Worm (Caenorhabditis elegans): ENCODE results near the gene F55H2.5.
A peak's percentile ranks its signal among the peaks of the same experiment; 100 is the strongest.

F55H2.5 gene

DNA sequence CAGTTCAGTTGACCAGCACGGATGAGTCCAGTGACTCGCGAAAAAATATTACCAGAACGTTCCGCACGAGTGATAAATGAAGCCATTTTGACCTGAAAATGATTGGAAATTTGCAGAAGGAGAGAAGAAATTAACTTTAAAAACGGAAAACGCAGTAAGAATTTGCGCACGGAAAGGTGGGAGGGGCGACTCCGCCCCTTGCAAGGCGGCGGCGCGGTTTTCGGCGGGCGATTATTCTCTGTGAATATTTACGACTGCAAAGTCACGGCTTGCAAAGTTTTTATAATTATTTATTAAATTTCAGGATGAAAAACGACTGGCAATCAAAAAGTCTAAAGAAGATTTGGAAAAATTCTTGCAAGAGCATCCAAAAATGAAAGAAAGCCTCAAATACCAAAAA lies 12.3 kb downstream of the F55H2.5 start, which contains the start of gene mrps-23:
Gene mrps-23, minus strand, starts transcription at position 92 of the 400 bp plus-strand sequence.
- TF ChIP-seq nhr-90 (tag; optimal IDR thresholded peaks at IDR 0.05; ENCODE audit: poor library complexity) (peak; percentile 22), sox-4 (tag; optimal IDR thresholded peaks at IDR 0.05) (no peak), skn-1 (tag; optimal IDR thresholded peaks at IDR 0.05) (no peak), rnt-1 (tag; optimal IDR thresholded peaks at IDR 0.05) (no peak), swsn-7 (tag; optimal IDR thresholded peaks at IDR 0.05) (no peak), elt-2 (tag; optimal IDR thresholded peaks at IDR 0.05) (no peak), ces-1 (GFP tag; optimal IDR thresholded peaks at IDR 0.05) (no peak), unc-98 (GFP tag; IDR thresholded peaks at IDR 0.05) (no peak), snu-23 (GFP tag; optimal IDR thresholded peaks at IDR 0.05) (peak; percentile 20), ceh-88 (GFP tag; IDR thresholded peaks at IDR 0.05) (no peak), fkh-8 (tag; optimal IDR thresholded peaks at IDR 0.05) (no peak), pax-3 (tag; optimal IDR thresholded peaks at IDR 0.05) (no peak), nhr-237 (tag; optimal IDR thresholded peaks at IDR 0.05) (no peak), sup-37 (GFP tag; optimal IDR thresholded peaks at IDR 0.05) (no peak), egl-27 (tag; optimal IDR thresholded peaks at IDR 0.05) (no peak), nhr-47 (tag; optimal IDR thresholded peaks at IDR 0.05) (peak; percentile 7), elt-3 (tag; optimal IDR thresholded peaks at IDR 0.05) (peak in 1 of 6 experiments; percentile 12), Y116A8C.19 (tag; optimal IDR thresholded peaks at IDR 0.05; ENCODE audit: borderline replicate concordance) (no peak), pqm-1 (tag; optimal IDR thresholded peaks at IDR 0.05) (no peak), dpl-1 (GFP tag; optimal IDR thresholded peaks at IDR 0.05) (peak in 1 of 3 experiments; percentile 7), F16B12.6 (tag; optimal IDR thresholded peaks at IDR 0.05) (no peak), ets-5 (GFP tag; IDR thresholded peaks at IDR 0.05) (no peak), C16A3.4 (tag; optimal IDR thresholded peaks at IDR 0.05) (no peak), hlh-17 (GFP tag; optimal IDR thresholded peaks at IDR 0.05; ENCODE audit: borderline replicate concordance) (no peak), aly-2 (tag; optimal IDR thresholded peaks at IDR 0.05) (no peak), ceh-90 (tag; optimal IDR thresholded peaks at IDR 0.05) (no peak), nhr-19 (GFP tag; conservative IDR thresholded peaks at IDR 0.05) (no peak), lin-15B (tag; optimal IDR thresholded peaks at IDR 0.05) (no peak), lin-35 (GFP tag; optimal IDR thresholded peaks at IDR 0.05) (peak in 1 of 2 experiments; percentile 30), jun-1 (tag; optimal IDR thresholded peaks at IDR 0.05) (no peak), zip-4 (GFP tag; optimal IDR thresholded peaks at IDR 0.05) (no peak), blmp-1 (tag; optimal IDR thresholded peaks at IDR 0.05) (no peak), mep-1 (tag; optimal IDR thresholded peaks at IDR 0.05) (no peak), unc-30 (tag; optimal IDR thresholded peaks at IDR 0.05) (no peak), tbx-2 (tag; optimal IDR thresholded peaks at IDR 0.05) (no peak), efl-1 (optimal IDR thresholded peaks at IDR 0.05) (no peak), efl-1 (GFP tag; optimal IDR thresholded peaks at IDR 0.05 in 1 of 2) (peak in 1 of 2 experiments; percentile 16), unc-62 (GFP tag; optimal IDR thresholded peaks at IDR 0.05) (no peak), ceh-82 (tag; optimal IDR thresholded peaks at IDR 0.05) (no peak), lsy-2 (tag; optimal IDR thresholded peaks at IDR 0.05) (peak in 1 of 2 experiments; percentile 35), nhr-11 (tag; optimal IDR thresholded peaks at IDR 0.05) (no peak), snpc-4 (tag; optimal IDR thresholded peaks at IDR 0.05) (no peak), nhr-12 (tag; optimal IDR thresholded peaks at IDR 0.05) (no peak), ztf-11 (tag; optimal IDR thresholded peaks at IDR 0.05) (no peak), isw-1 (GFP tag; IDR thresholded peaks at IDR 0.05) (no peak), irx-1 (tag; optimal IDR thresholded peaks at IDR 0.05) (no peak), efl-3 (GFP tag; optimal IDR thresholded peaks at IDR 0.05) (no peak)
